Worm (Caenorhabditis elegans) whole organism, L4 larva: ENCODE results near the gene spe-49.
A peak's percentile ranks its signal among the peaks of the same experiment; 100 is the strongest.

Experiments
- D1046.2 ChIP-seq: fragments of 200-800 bp; sonication (Bioruptor generic); IDR thresholded peaks from 2 replicates; pipeline ENCODE4 v1.3.6; 2022; ENCODE audit warnings: missing genetic modification characterization, missing compliant biosample characterization
- F49E8.2 ChIP-seq: sonication (generic microtip); optimal IDR thresholded peaks from 2 replicates; lab custom pipeline; 2016; ENCODE audit warnings: missing compliant biosample characterization, mild to moderate bottlenecking, missing genetic modification characterization, borderline replicate concordance
- R02D3.7 ChIP-seq: fragments of 150-350 bp; sonication (generic microtip); optimal IDR thresholded peaks from 3 replicates; lab custom pipeline; 2014; ENCODE audit warnings: missing biosample characterization, missing genetic modification characterization
- T20F7.1 ChIP-seq: fragments of 200-800 bp; sonication (Bioruptor generic); optimal IDR thresholded peaks from 2 replicates; lab custom pipeline; 2018; ENCODE audit warnings: mild to moderate bottlenecking, missing genetic modification characterization, missing compliant biosample characterization
- T26A8.4 ChIP-seq: fragments of 200-800 bp; sonication (Bioruptor generic); IDR thresholded peaks from 2 replicates; pipeline ENCODE4 v1.3.6; 2022; ENCODE audit warnings: missing genetic modification characterization, missing compliant biosample characterization
- Y48G9A.11 ChIP-seq: fragments of 200-800 bp; sonication (Bioruptor generic); IDR thresholded peaks from 2 replicates; pipeline ENCODE4 v1.3.6; 2022; ENCODE audit warnings: missing genetic modification reagents, missing genetic modification characterization, missing compliant biosample characterization
- ZK546.5 ChIP-seq, 2 experiments: sonication (generic microtip); optimal IDR thresholded peaks; 2 replicates each; lab custom pipeline; 2017; ENCODE audit warnings: missing biosample characterization in 2 of 2, missing genetic modification characterization in 2 of 2
- aha-1 ChIP-seq: fragments of 150-350 bp; peaks from one replicate; lab custom pipeline; 2014; ENCODE audit warnings: missing biosample characterization, missing genetic modification characterization
- attf-4 ChIP-seq: sonication (generic microtip); optimal IDR thresholded peaks from 3 replicates; lab custom pipeline; 2017; ENCODE audit warnings: missing biosample characterization, missing genetic modification characterization
- ceh-62 ChIP-seq: sonication (generic microtip); optimal IDR thresholded peaks from 2 replicates; lab custom pipeline; 2017; ENCODE audit warnings: missing biosample characterization, missing genetic modification characterization
- ceh-82 ChIP-seq: sonication (generic microtip); optimal IDR thresholded peaks from 2 replicates; lab custom pipeline; 2017; ENCODE audit warnings: missing biosample characterization, missing genetic modification characterization
- ctbp-1 ChIP-seq: fragments of 200-800 bp; sonication (Bioruptor generic); IDR thresholded peaks from 2 replicates; pipeline ENCODE4 v1.3.6; 2022; ENCODE audit warnings: missing genetic modification reagents, missing genetic modification characterization, missing compliant biosample characterization
- daf-16 ChIP-seq, 3 experiments: sonication (generic microtip); optimal IDR thresholded peaks; 2 replicates each; lab custom pipeline; 2016 to 2017; ENCODE audit warnings: missing genetic modification characterization in 3 of 3, missing genetic modification reagents in 3 of 3, mild to moderate bottlenecking in 2 of 3, missing compliant biosample characterization in 2 of 3, missing biosample characterization in 1 of 3, moderate library complexity in 1 of 3
- duxl-1 ChIP-seq: sonication (generic microtip); optimal IDR thresholded peaks from 2 replicates; lab custom pipeline; 2016; ENCODE audit warnings: mild to moderate bottlenecking, missing genetic modification characterization, moderate library complexity, missing compliant biosample characterization; ENCODE audit not compliant: poor library complexity
- dve-1 ChIP-seq: sonication (generic microtip); optimal IDR thresholded peaks from 2 replicates; lab custom pipeline; 2017; ENCODE audit warnings: antibody characterized with exemption, mild to moderate bottlenecking, missing genetic modification characterization, missing compliant biosample characterization; ENCODE audit not compliant: insufficient read depth
- gei-8 ChIP-seq: fragments of 200-800 bp; sonication (Bioruptor generic); optimal IDR thresholded peaks from 2 replicates; lab custom pipeline; 2018; ENCODE audit warnings: mild to moderate bottlenecking, missing genetic modification characterization, missing compliant biosample characterization
- hif-1 ChIP-seq, 2 experiments: sonication (generic microtip); optimal IDR thresholded peaks; 2 replicates each; lab custom pipeline; 2016 to 2017; ENCODE audit warnings: missing compliant biosample characterization in 2 of 2, missing genetic modification characterization in 2 of 2, missing genetic modification reagents in 2 of 2, missing genotype in 2 of 2, mild to moderate bottlenecking in 1 of 2
- hlh-11 ChIP-seq: fragments of 200-800 bp; sonication (Bioruptor generic); optimal IDR thresholded peaks from 2 replicates; lab custom pipeline; 2018; ENCODE audit warnings: mild to moderate bottlenecking, missing genetic modification characterization, missing compliant biosample characterization
- hlh-30 ChIP-seq: sonication (generic microtip); optimal IDR thresholded peaks from 2 replicates; lab custom pipeline; 2017; ENCODE audit warnings: antibody characterized with exemption, mild to moderate bottlenecking, missing genetic modification characterization, missing compliant biosample characterization; ENCODE audit not compliant: insufficient read depth
- lin-38 ChIP-seq: fragments of 200-800 bp; sonication (Bioruptor generic); IDR thresholded peaks from 2 replicates; pipeline ENCODE4 v1.3.6; 2022; ENCODE audit warnings: missing genetic modification reagents, missing genetic modification characterization, missing compliant biosample characterization
- lsy-2 ChIP-seq, 2 experiments: fragments of 150-350 bp in 1 of 2; sonication (generic microtip) in 1 of 2; optimal IDR thresholded peaks; 2 replicates each; lab custom pipeline; 2014 to 2017; ENCODE audit warnings: missing biosample characterization in 2 of 2, missing genetic modification characterization in 2 of 2
- mdt-29 ChIP-seq: fragments of 200-800 bp; sonication (Bioruptor generic); IDR thresholded peaks from 2 replicates; pipeline ENCODE4 v1.3.6; 2022; ENCODE audit warnings: missing genetic modification reagents, missing genetic modification characterization, missing compliant biosample characterization
- mxl-2 ChIP-seq: fragments of 200-800 bp; sonication (Bioruptor generic); conservative IDR thresholded peaks from 2 replicates; pipeline ENCODE4 v1.3.6; 2022; ENCODE audit warnings: missing genetic modification reagents, missing genetic modification characterization, missing compliant biosample characterization
- mxl-3 ChIP-seq: fragments of 200-800 bp; sonication (Bioruptor generic); optimal IDR thresholded peaks from 2 replicates; lab custom pipeline; 2018; ENCODE audit warnings: mild to moderate bottlenecking, missing genetic modification characterization, missing compliant biosample characterization
- nhr-10 ChIP-seq: fragments of 150-350 bp; optimal IDR thresholded peaks from 2 replicates; lab custom pipeline; 2014; ENCODE audit warnings: missing biosample characterization, missing genetic modification characterization
- nhr-237 ChIP-seq: sonication (generic microtip); optimal IDR thresholded peaks from 2 replicates; lab custom pipeline; 2017; ENCODE audit warnings: missing biosample characterization, missing genetic modification characterization
- nhr-28 ChIP-seq: fragments of 150-350 bp; optimal IDR thresholded peaks from 2 replicates; lab custom pipeline; 2014; ENCODE audit warnings: missing biosample characterization, missing genetic modification characterization
- nhr-41 ChIP-seq: fragments of 200-800 bp; sonication (Bioruptor generic); IDR thresholded peaks from 2 replicates; pipeline ENCODE4 v1.3.6; 2022; ENCODE audit warnings: missing genetic modification reagents, missing genetic modification characterization, missing compliant biosample characterization
- nhr-42 ChIP-seq: fragments of 200-800 bp; sonication (Bioruptor generic); IDR thresholded peaks from 2 replicates; pipeline ENCODE4 v1.3.6; 2022; ENCODE audit warnings: missing genetic modification characterization, missing compliant biosample characterization
- php-3 ChIP-seq: fragments of 200-800 bp; sonication (Bioruptor generic); IDR thresholded peaks from 2 replicates; pipeline ENCODE4 v1.3.6; 2022; ENCODE audit warnings: missing genetic modification reagents, missing genetic modification characterization, missing compliant biosample characterization
- rbr-2 ChIP-seq: sonication (generic microtip); optimal IDR thresholded peaks from 2 replicates; lab custom pipeline; 2016; ENCODE audit warnings: missing genotype, missing genetic modification characterization, missing compliant biosample characterization
- saeg-2 ChIP-seq: fragments of 200-800 bp; sonication (Bioruptor generic); IDR thresholded peaks from 2 replicates; pipeline ENCODE4 v1.3.6; 2022; ENCODE audit warnings: missing genetic modification reagents, missing genetic modification characterization, missing compliant biosample characterization
- sdz-12 ChIP-seq: fragments of 200-800 bp; sonication (Bioruptor generic); optimal IDR thresholded peaks from 2 replicates; lab custom pipeline; 2018; ENCODE audit warnings: mild to moderate bottlenecking, missing genetic modification characterization, missing compliant biosample characterization
- set-16 ChIP-seq: fragments of 200-800 bp; sonication (Bioruptor generic); IDR thresholded peaks from 2 replicates; pipeline ENCODE4 v1.3.6; 2022; ENCODE audit warnings: missing genetic modification reagents, missing genetic modification characterization, missing compliant biosample characterization
- snpc-1.2 ChIP-seq: fragments of 200-800 bp; sonication (Bioruptor generic); IDR thresholded peaks from 2 replicates; pipeline ENCODE4 v1.3.6; 2022; ENCODE audit warnings: missing genetic modification reagents, missing genetic modification characterization, missing compliant biosample characterization
- spr-1 ChIP-seq: sonication (generic microtip); optimal IDR thresholded peaks from 2 replicates; lab custom pipeline; 2016; ENCODE audit warnings: mild to moderate bottlenecking, missing genetic modification characterization, missing compliant biosample characterization
- tag-97 ChIP-seq: fragments of 200-800 bp; sonication (Bioruptor generic); IDR thresholded peaks from 2 replicates; pipeline ENCODE4 v1.3.6; 2022; ENCODE audit warnings: missing genetic modification characterization, missing compliant biosample characterization
- tra-1 ChIP-seq: fragments of 200-800 bp; sonication (Bioruptor generic); IDR thresholded peaks from 2 replicates; pipeline ENCODE4 v1.3.6; 2022; ENCODE audit warnings: missing genetic modification reagents, missing genetic modification characterization, missing compliant biosample characterization
- vab-7 ChIP-seq: fragments of 200-800 bp; sonication (Bioruptor generic); IDR thresholded peaks from 2 replicates; pipeline ENCODE4 v1.3.6; 2022; ENCODE audit warnings: missing genetic modification reagents, missing genetic modification characterization, missing compliant biosample characterization
- zag-1 ChIP-seq: fragments of 150-350 bp; optimal IDR thresholded peaks from 2 replicates; lab custom pipeline; 2014; ENCODE audit warnings: missing biosample characterization, missing genetic modification characterization
- zfp-3 ChIP-seq: fragments of 200-800 bp; sonication (Bioruptor generic); conservative IDR thresholded peaks from 2 replicates; pipeline ENCODE4 v1.3.6; 2022; ENCODE audit warnings: missing genetic modification reagents, missing genetic modification characterization, missing compliant biosample characterization
- zip-2 ChIP-seq: fragments of 150-350 bp; optimal IDR thresholded peaks from 2 replicates; lab custom pipeline; 2014; ENCODE audit warnings: missing biosample characterization, missing genetic modification characterization
- ztf-11 ChIP-seq: fragments of 150-350 bp; optimal IDR thresholded peaks from 2 replicates; lab custom pipeline; 2014; ENCODE audit warnings: missing biosample characterization, missing genetic modification characterization
- ztf-7 ChIP-seq: fragments of 150-350 bp; optimal IDR thresholded peaks from 2 replicates; lab custom pipeline; 2014; ENCODE audit warnings: missing biosample characterization, missing genetic modification characterization

spe-49 gene

DNA sequence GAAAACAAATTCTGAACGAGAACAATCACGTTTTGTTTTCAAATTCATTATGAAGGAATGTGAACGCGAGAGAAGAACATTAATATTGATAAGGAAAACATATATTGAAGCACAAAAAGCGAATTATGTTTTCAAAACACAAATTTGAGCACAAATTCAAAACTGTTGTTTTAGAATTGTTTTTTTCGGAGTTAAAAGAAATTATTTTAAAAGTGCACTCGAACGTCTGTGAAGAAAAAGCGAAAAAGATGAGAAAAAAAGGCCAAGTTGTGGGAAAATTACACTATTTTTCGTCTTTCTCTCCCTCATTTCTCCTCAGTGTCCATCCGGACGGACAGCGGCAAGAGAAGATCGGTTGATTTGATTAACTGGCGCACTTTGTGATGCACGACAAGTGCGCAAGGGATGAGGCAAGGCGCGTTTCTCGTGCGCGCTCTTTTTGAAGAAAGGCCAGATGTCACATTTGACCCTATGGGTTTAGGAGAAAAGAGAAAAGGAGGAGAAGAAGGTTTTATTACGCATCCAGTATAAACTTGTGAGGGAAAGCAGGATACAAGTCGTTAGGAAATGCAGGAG is 13.8 kb upstream of the spe-49 start, which contains the start of gene mrck-1 (continued):
- TF ChIP-seq D1046.2 (GFP tag; lab: Robert Waterston, UW), result no peak
- TF ChIP-seq rbr-2 (tag; lab: Kevin White, UChicago), result peak; percentile 94
- peak; percentile 97 for TF ChIP-seq ctbp-1 (GFP tag; lab: Robert Waterston, UW)
- no peak for TF ChIP-seq nhr-10 (tag; lab: Kevin White, UChicago)
- no peak for TF ChIP-seq tag-97 (GFP tag; lab: Robert Waterston, UW)
- peak; percentile 76 for TF ChIP-seq vab-7 (GFP tag; lab: Robert Waterston, UW)
- TF ChIP-seq zag-1 (tag; lab: Kevin White, UChicago), result peak; percentile 28
- TF ChIP-seq mxl-3 (GFP tag; lab: Kevin White, UChicago), result peak; percentile 88
- TF ChIP-seq php-3 (GFP tag; lab: Robert Waterston, UW), result peak; percentile 11; the same call in 1 of the 2 replicates
- TF ChIP-seq nhr-41, result peak; percentile 55; the same call in 1 of the 2 replicates
- peak; percentile 94 for TF ChIP-seq hlh-11
- peak; percentile 58 for TF ChIP-seq duxl-1 (tag; lab: Kevin White, UChicago)
- TF ChIP-seq ceh-82 (tag; lab: Kevin White, UChicago), result no peak
- peak; percentile 62; the same call in 1 of the 2 replicates for TF ChIP-seq set-16
- peak; percentile 88 for TF ChIP-seq tra-1
- no peak for TF ChIP-seq gei-8 (GFP tag; lab: Kevin White, UChicago)
- no peak for TF ChIP-seq ZK546.5 (tag; optimal IDR thresholded peaks at IDR 0.05; lab: Kevin White, UChicago)
- peak; percentile 72 to 92 for TF ChIP-seq lsy-2 (tag; optimal IDR thresholded peaks at IDR 0.05; lab: Kevin White, UChicago)
- TF ChIP-seq attf-4 (tag; lab: Kevin White, UChicago), result no peak

DNA sequence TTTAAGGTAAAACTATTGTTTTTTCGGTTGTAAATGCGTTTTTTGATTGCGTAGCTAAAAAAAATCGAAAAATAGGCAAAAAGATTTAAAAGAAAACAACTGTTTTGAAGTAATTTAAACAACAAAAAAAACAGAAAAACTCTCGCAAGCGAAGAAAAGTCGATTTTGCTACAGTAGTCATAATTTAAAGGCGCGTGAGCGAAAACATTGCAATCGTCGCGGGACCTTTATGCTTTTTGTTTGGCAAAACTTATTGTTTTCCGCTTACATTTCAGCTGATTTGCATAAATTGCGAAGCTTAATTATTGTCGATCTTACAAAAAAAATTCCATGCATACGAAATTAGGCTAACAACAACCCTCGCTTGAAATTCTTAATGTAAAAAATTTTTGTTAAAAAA is 13.2 kb upstream of the spe-49 start:
- peak; percentile 5 for TF ChIP-seq F49E8.2 (tag; lab: Kevin White, UChicago)
- no peak for TF ChIP-seq ztf-11 (tag; lab: Kevin White, UChicago)
- no peak for TF ChIP-seq R02D3.7 (tag; lab: Kevin White, UChicago)

DNA sequence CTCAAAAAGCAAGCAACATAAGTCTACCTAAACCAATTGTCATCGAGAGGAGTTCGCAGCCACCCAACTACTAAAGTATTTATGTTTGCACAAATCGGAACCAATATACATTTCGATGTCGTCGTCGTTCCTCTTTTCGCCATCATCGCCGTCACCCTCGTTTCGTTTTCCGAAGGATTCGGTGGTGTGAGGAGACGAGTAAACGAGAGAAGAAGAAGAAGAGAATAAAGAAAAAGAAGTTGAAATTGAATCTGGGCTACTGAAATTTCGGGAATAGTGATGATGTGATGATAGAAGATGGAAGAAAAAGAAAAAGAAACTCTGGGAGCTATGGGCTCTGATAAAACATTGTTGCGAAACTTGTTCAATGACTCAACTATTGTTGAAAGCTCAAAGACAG is 12.6 kb upstream of the spe-49 start:
- TF ChIP-seq snpc-1.2 (GFP tag; lab: Robert Waterston, UW) (no peak), aha-1 (peak; percentile 76), ztf-7 (tag; lab: Kevin White, UChicago) (no peak), mdt-29 (GFP tag; lab: Robert Waterston, UW) (no peak)
- TF ChIP-seq, all 104 proteins: peak for 1

DNA sequence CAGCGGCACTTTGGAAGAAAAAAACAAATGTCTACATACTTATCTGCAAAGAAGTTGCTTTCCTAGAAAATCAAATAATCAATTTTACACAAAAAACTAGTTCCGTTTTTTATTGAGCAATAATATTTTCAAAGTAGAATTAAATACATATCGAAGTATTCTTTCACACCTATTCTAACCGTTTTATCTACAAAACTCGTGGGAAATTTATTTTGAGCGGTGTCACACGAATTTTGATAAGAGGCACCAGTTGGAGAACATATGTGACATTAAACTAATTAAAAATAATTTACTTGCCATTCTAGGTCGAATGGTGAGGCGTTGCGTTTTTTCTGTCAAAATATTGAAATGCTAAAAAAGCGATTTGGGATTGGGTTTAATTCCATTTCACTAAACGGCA is 12.2 kb upstream of the spe-49 start:
- TF ChIP-seq saeg-2 (GFP tag; lab: Robert Waterston, UW) (no peak), set-16 (no peak), ceh-62 (tag; lab: Kevin White, UChicago) (no peak), zip-2 (tag; lab: Kevin White, UChicago) (no peak), spr-1 (tag; lab: Kevin White, UChicago) (no peak), mxl-2 (GFP tag; lab: Robert Waterston, UW) (no peak), T26A8.4 (no peak), hif-1 (tag; optimal IDR thresholded peaks at IDR 0.05; lab: Kevin White, UChicago) (no peak), nhr-237 (no peak), duxl-1 (tag; lab: Kevin White, UChicago) (no peak), nhr-10 (tag; lab: Kevin White, UChicago) (no peak), mdt-29 (GFP tag; lab: Robert Waterston, UW) (no peak), nhr-42 (no peak), tra-1 (no peak), hlh-11 (peak; percentile 4), sdz-12 (GFP tag; lab: Kevin White, UChicago) (no peak), nhr-28 (tag; lab: Kevin White, UChicago) (peak; percentile 29), T20F7.1 (no peak), lin-38 (no peak), hlh-30 (tag; lab: Kevin White, UChicago) (peak; percentile 16), attf-4 (tag; lab: Kevin White, UChicago) (no peak), mxl-3 (GFP tag; lab: Kevin White, UChicago) (no peak), zfp-3 (no peak), daf-16 (GFP tag; optimal IDR thresholded peaks at IDR 0.05; lab: Kevin White, UChicago) (no peak), daf-16 (tag; optimal IDR thresholded peaks at IDR 0.05; lab: Kevin White, UChicago) (peak; percentile 54), Y48G9A.11 (GFP tag; lab: Robert Waterston, UW) (no peak), php-3 (GFP tag; lab: Robert Waterston, UW) (peak; percentile 37; the same call in 1 of the 2 replicates), dve-1 (tag; lab: Kevin White, UChicago) (peak; percentile 2)
- TF ChIP-seq, all 104 proteins: peak for 6
